Worm (Caenorhabditis elegans): ENCODE data around the gene T08B6.4.

Gene T08B6.4

DNA sequence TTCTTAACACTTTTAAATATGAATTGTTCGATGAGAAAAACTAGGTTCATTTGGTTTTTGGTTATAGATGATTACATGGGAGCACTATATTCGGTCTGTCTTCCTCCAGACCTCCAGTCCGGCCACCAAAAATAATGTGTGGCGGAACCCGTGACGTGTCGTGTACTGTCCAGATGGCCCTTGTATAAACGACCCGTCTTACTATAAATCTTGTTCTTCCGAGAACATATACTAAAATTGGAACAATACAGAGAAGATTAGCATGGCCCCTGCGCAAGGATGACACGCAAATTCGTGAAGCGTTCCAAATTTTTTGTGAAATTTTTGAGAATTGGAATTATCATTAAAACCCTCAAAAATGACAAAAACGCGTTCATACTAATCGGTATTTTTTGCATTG lies 38.9 kb upstream of the T08B6.4 start:
- TF ChIP-seq lin-11 (tag; optimal IDR thresholded peaks at IDR 0.05) (no peak), nhr-10 (tag; optimal IDR thresholded peaks at IDR 0.05) (no peak), fos-1 (tag; optimal IDR thresholded peaks at IDR 0.05) (no peak), nhr-237 (tag; optimal IDR thresholded peaks at IDR 0.05) (no peak), mab-5 (tag; optimal IDR thresholded peaks at IDR 0.05) (no peak)

DNA sequence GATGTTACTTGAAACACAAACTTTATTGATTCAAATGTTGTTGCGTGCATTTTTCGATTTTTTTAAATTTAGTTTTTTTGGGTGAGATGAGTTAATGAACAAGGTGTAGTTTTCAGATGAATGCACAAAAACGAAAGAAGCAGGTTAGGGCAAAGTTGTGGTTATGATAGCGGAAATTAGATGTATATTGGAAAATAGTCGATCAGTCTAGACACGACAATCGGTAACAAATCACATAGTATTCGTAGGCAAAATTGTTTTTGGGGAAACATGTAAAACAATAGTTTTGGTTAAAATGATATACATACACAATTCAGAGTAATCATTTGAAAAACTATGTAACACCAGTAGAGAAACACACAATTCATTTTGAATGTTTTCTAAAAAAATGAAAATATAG lies 37.9 kb upstream of the T08B6.4 start, which contains the start of gene str-172:
TSS of gene str-172 (minus strand) at position 101 of the 400 bp plus-strand sequence.
- no peak for TF ChIP-seq ceh-16 (tag; optimal IDR thresholded peaks at IDR 0.05)
- TF ChIP-seq unc-62 (GFP tag; optimal IDR thresholded peaks at IDR 0.05) = no peak
- TF ChIP-seq elt-3 (tag; optimal IDR thresholded peaks at IDR 0.05) = no peak
- no peak for TF ChIP-seq F13H6.1 (tag; optimal IDR thresholded peaks at IDR 0.05)
- no peak for TF ChIP-seq nhr-237 (tag; optimal IDR thresholded peaks at IDR 0.05)
- TF ChIP-seq ceh-82 (tag; optimal IDR thresholded peaks at IDR 0.05) = no peak
- no peak for TF ChIP-seq sma-3 (GFP tag; optimal IDR thresholded peaks at IDR 0.05)
- no peak for TF ChIP-seq nhr-77 (tag; optimal IDR thresholded peaks at IDR 0.05)
- TF ChIP-seq dmd-4 (tag; optimal IDR thresholded peaks at IDR 0.05) = no peak
- no peak for TF ChIP-seq nhr-25 (tag; optimal IDR thresholded peaks at IDR 0.05)
- no peak for TF ChIP-seq sma-9 (GFP tag; optimal IDR thresholded peaks at IDR 0.05)
- no peak for TF ChIP-seq sma-9 (tag; optimal IDR thresholded peaks at IDR 0.05)
- no peak for TF ChIP-seq mab-5 (tag; optimal IDR thresholded peaks at IDR 0.05)
- no peak for TF ChIP-seq lsy-2 (tag; optimal IDR thresholded peaks at IDR 0.05)
- TF ChIP-seq Y55F3AM.14 (GFP tag; optimal IDR thresholded peaks at IDR 0.05) = no peak

DNA sequence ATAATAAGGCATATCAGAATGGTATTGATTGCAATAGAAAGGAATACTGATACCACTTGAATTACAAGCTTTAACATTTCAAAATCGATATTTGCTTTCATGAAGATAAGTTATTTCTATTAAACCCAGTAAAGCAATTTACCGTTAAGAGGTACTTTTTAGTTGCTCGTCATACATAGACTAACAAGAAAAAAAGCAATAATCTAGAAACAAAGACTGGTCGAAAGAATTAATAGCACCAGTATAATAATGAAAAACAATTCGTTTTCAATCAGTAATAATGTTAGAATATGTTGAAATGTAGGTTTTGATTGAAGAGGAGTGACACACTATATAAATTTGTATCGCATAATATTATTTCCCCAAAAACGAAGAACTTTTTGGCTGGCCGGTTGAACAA lies 34.9 kb upstream of the T08B6.4 start, which contains the start of gene str-175:
TSS of gene str-175 (minus strand) at position 101 of the 400 bp plus-strand sequence.
- TF ChIP-seq mdl-1 (tag; optimal IDR thresholded peaks at IDR 0.05) (no peak), nhr-21 (tag; optimal IDR thresholded peaks at IDR 0.05) (no peak), F13H6.1 (tag; optimal IDR thresholded peaks at IDR 0.05) (no peak), nhr-237 (tag; optimal IDR thresholded peaks at IDR 0.05) (no peak), mab-5 (tag; optimal IDR thresholded peaks at IDR 0.05) (no peak), blmp-1 (tag; optimal IDR thresholded peaks at IDR 0.05; ENCODE audit: insufficient read depth) (no peak), skn-1 (tag; optimal IDR thresholded peaks at IDR 0.05) (no peak), ceh-16 (tag; optimal IDR thresholded peaks at IDR 0.05) (no peak)

DNA sequence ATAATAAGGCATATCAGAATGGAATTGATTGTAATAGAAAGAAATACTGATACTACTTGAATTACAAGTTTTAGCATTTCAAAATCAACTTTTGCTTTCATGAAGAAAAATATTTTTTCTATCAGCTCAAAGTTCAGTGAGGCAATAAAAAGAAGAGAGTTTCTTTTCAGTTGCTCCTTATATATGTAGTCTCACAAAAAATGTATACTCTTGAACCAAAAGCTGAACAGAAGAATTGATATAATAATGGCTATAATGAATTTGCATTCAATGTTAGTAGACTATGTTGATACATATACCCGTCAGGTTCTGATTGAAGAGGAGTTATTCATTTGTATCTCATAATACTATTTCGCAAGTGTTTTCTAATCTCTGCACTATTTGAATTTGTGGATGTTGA lies 30.9 kb upstream of the T08B6.4 start, which contains the start of gene str-174:
TSS of gene str-174 (minus strand) at position 101 of the 400 bp plus-strand sequence.
- no peak for TF ChIP-seq nhr-25 (tag; optimal IDR thresholded peaks at IDR 0.05)
- TF ChIP-seq dmd-4 (tag; optimal IDR thresholded peaks at IDR 0.05) = no peak
- no peak for TF ChIP-seq F13H6.1 (tag; optimal IDR thresholded peaks at IDR 0.05)
- TF ChIP-seq blmp-1 (tag; optimal IDR thresholded peaks at IDR 0.05; ENCODE audit: insufficient read depth) = no peak
- TF ChIP-seq C34F6.9 (tag; optimal IDR thresholded peaks at IDR 0.05) = no peak
- no peak for TF ChIP-seq mab-5 (tag; optimal IDR thresholded peaks at IDR 0.05)
- TF ChIP-seq ztf-1 (GFP tag; conservative IDR thresholded peaks at IDR 0.05) = no peak
- TF ChIP-seq unc-62 (GFP tag; optimal IDR thresholded peaks at IDR 0.05) = no peak
- TF ChIP-seq ztf-11 (tag; optimal IDR thresholded peaks at IDR 0.05) = no peak
- no peak for TF ChIP-seq zag-1 (tag; optimal IDR thresholded peaks at IDR 0.05)
- no peak for TF ChIP-seq crh-2 (tag; optimal IDR thresholded peaks at IDR 0.05)
- TF ChIP-seq alr-1 (tag; optimal IDR thresholded peaks at IDR 0.05) = no peak
- TF ChIP-seq ztf-4 (tag; optimal IDR thresholded peaks at IDR 0.05) = no peak
- no peak for TF ChIP-seq aly-2 (tag; optimal IDR thresholded peaks at IDR 0.05)
- no peak for TF ChIP-seq mbf-1 (tag; optimal IDR thresholded peaks at IDR 0.05)
- TF ChIP-seq snpc-4 (tag; optimal IDR thresholded peaks at IDR 0.05) = no peak
- no peak for TF ChIP-seq lin-39 (tag; optimal IDR thresholded peaks at IDR 0.05)
- TF ChIP-seq elt-1 (tag; optimal IDR thresholded peaks at IDR 0.05) = no peak
- TF ChIP-seq egl-27 (tag; optimal IDR thresholded peaks at IDR 0.05) = no peak
- TF ChIP-seq nhr-129 (tag; optimal IDR thresholded peaks at IDR 0.05) = no peak

DNA sequence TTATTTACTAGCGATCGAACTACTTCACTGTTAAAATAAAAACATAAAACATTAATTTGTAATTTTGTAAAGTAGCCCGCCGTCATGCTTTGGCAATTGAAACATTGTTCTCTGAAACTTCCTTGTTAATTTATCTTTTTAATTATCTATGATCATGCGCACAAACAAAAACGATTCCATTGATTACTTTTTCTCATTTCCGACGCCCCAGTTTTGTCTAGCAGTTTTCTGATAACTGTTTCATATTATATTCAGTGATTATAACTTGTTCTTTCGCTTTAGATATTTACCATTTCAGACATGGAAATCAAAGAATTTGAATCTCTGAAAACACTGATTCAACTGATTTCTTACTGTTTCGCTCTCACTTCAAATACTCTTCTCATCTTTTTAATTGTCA lies 28.4 kb upstream of the T08B6.4 start, which contains the start of gene str-170:
TSS of gene str-170 (plus strand) at position 301 of the 400 bp plus-strand sequence.
- TF ChIP-seq fos-1 (tag; optimal IDR thresholded peaks at IDR 0.05) (no peak), ztf-4 (tag; optimal IDR thresholded peaks at IDR 0.05) (no peak), egl-27 (tag; optimal IDR thresholded peaks at IDR 0.05) (no peak), nhr-6 (tag; optimal IDR thresholded peaks at IDR 0.05) (no peak), ZK546.5 (tag; optimal IDR thresholded peaks at IDR 0.05) (no peak), nhr-25 (tag; optimal IDR thresholded peaks at IDR 0.05) (no peak), ztf-1 (GFP tag; conservative IDR thresholded peaks at IDR 0.05) (no peak), blmp-1 (tag; optimal IDR thresholded peaks at IDR 0.05; ENCODE audit: insufficient read depth) (no peak), mab-5 (tag; optimal IDR thresholded peaks at IDR 0.05) (no peak), sem-4 (tag; optimal IDR thresholded peaks at IDR 0.05) (no peak), unc-39 (tag; optimal IDR thresholded peaks at IDR 0.05) (no peak), nhr-12 (tag; optimal IDR thresholded peaks at IDR 0.05) (no peak), gmeb-1 (tag; optimal IDR thresholded peaks at IDR 0.05) (no peak), unc-55 (GFP tag; optimal IDR thresholded peaks at IDR 0.05) (no peak), ceh-82 (tag; optimal IDR thresholded peaks at IDR 0.05) (no peak), nhr-129 (tag; optimal IDR thresholded peaks at IDR 0.05) (no peak), lin-11 (tag; optimal IDR thresholded peaks at IDR 0.05) (no peak), skn-1 (tag; optimal IDR thresholded peaks at IDR 0.05) (no peak)

All from whole organism, L2 larva.